Worm (Caenorhabditis elegans): Measurements from ENCODE around the gene F16G10.7.

ce11 chrII:2379673-2380072 lies 401 bp downstream of the F16G10.7 start:
- TF ChIP-seq nhr-28 (tag; optimal IDR thresholded peaks at IDR 0.05) (no peak), snpc-4 (tag; optimal IDR thresholded peaks at IDR 0.05) (no peak), ztf-11 (tag; optimal IDR thresholded peaks at IDR 0.05) (no peak), nhr-237 (tag; optimal IDR thresholded peaks at IDR 0.05) (no peak), nhr-2 (tag; optimal IDR thresholded peaks at IDR 0.05) (no peak), blmp-1 (tag; optimal IDR thresholded peaks at IDR 0.05) (no peak), lin-13 (tag; optimal IDR thresholded peaks at IDR 0.05) (no peak), elt-1 (tag; optimal IDR thresholded peaks at IDR 0.05; ENCODE audit: borderline replicate concordance, insufficient read depth) (no peak), unc-62 (GFP tag; optimal IDR thresholded peaks at IDR 0.05) (no peak)

Measured in whole organism, mixed stage, embryonic.